Worm (Caenorhabditis elegans) whole organism, young adult: ENCODE results near the gene K05F6.8.

ENCODE experiments used
- C06A6.2 ChIP-seq: fragments of 200-800 bp; sonication (Bioruptor generic); conservative IDR thresholded peaks from 2 replicates; pipeline ENCODE4 v1.3.6; 2022; ENCODE audit warnings: missing genetic modification characterization, missing compliant biosample characterization
- F10E7.11 ChIP-seq: sonication (generic microtip); optimal IDR thresholded peaks from 2 replicates; lab custom pipeline; 2017; ENCODE audit warnings: mild to moderate bottlenecking, missing genetic modification characterization, moderate library complexity, missing compliant biosample characterization
- F39B2.1 ChIP-seq: fragments of 200-800 bp; sonication (Bioruptor generic); IDR thresholded peaks from 2 replicates; pipeline ENCODE4 v1.3.6; 2022; ENCODE audit warnings: missing genetic modification reagents, missing genetic modification characterization, missing compliant biosample characterization
- F49E8.2 ChIP-seq: sonication (generic microtip); optimal IDR thresholded peaks from 3 replicates; lab custom pipeline; 2017; ENCODE audit warnings: missing genetic modification characterization, mild to moderate bottlenecking, missing compliant biosample characterization, antibody characterized with exemption, moderate library complexity; ENCODE audit not compliant: insufficient read depth
- Y53F4B.3 ChIP-seq: fragments of 200-800 bp; sonication (Bioruptor generic); IDR thresholded peaks from 2 replicates; pipeline ENCODE4 v1.3.6; 2022; ENCODE audit warnings: missing genetic modification reagents, missing genetic modification characterization, missing compliant biosample characterization
- Y56A3A.18 ChIP-seq: fragments of 200-800 bp; sonication (Bioruptor generic); IDR thresholded peaks from 2 replicates; pipeline ENCODE4 v1.3.6; 2022; ENCODE audit warnings: missing genetic modification reagents, missing genetic modification characterization, missing compliant biosample characterization
- aptf-2 ChIP-seq: fragments of 200-800 bp; sonication (Bioruptor generic); conservative IDR thresholded peaks from 2 replicates; pipeline ENCODE4 v1.3.6; 2022; ENCODE audit warnings: missing genetic modification reagents, missing genetic modification characterization, missing compliant biosample characterization
- aptf-3 ChIP-seq: fragments of 200-800 bp; sonication (Bioruptor generic); IDR thresholded peaks from 2 replicates; pipeline ENCODE4 v1.3.6; 2022; ENCODE audit warnings: missing genetic modification characterization, missing compliant biosample characterization
- attf-5 ChIP-seq: fragments of 200-800 bp; sonication (Bioruptor generic); optimal IDR thresholded peaks from 2 replicates; lab custom pipeline; 2018; ENCODE audit warnings: mild to moderate bottlenecking, missing genetic modification characterization, missing compliant biosample characterization
- bed-1 ChIP-seq: fragments of 200-800 bp; sonication (Bioruptor generic); IDR thresholded peaks from 2 replicates; pipeline ENCODE4 v1.3.6; 2022; ENCODE audit warnings: missing genetic modification reagents, missing genetic modification characterization, missing compliant biosample characterization
- cebp-1 ChIP-seq, 2 experiments: fragments of 200-800 bp in 1 of 2; sonication (Bioruptor generic) in 1 of 2; sonication (generic microtip) in 1 of 2; IDR thresholded peaks in 1 of 2; optimal IDR thresholded peaks in 1 of 2; 2 replicates each; pipeline versions ENCODE4 v1.3.6 to Lab custom; 2017 to 2022; ENCODE audit warnings: missing compliant biosample characterization in 2 of 2, missing genetic modification characterization in 2 of 2, mild to moderate bottlenecking in 1 of 2, missing genetic modification reagents in 1 of 2, moderate library complexity in 1 of 2
- cebp-2 ChIP-seq: fragments of 200-800 bp; sonication (Bioruptor generic); IDR thresholded peaks from 2 replicates; pipeline ENCODE4 v1.3.6; 2022; ENCODE audit warnings: missing genetic modification characterization, missing compliant biosample characterization
- ceh-79 ChIP-seq: sonication (generic microtip); optimal IDR thresholded peaks from 2 replicates; lab custom pipeline; 2017; ENCODE audit warnings: mild to moderate bottlenecking, missing genetic modification characterization, missing compliant biosample characterization
- dpff-1 ChIP-seq: sonication (generic microtip); optimal IDR thresholded peaks from 2 replicates; lab custom pipeline; 2017; ENCODE audit warnings: mild to moderate bottlenecking, missing genetic modification characterization, missing compliant biosample characterization
- egl-18 ChIP-seq: fragments of 200-800 bp; sonication (Bioruptor generic); IDR thresholded peaks from 2 replicates; pipeline ENCODE4 v1.3.6; 2022; ENCODE audit warnings: missing genetic modification reagents, missing genetic modification characterization, missing compliant biosample characterization
- egl-44 ChIP-seq: fragments of 200-800 bp; sonication (Bioruptor generic); IDR thresholded peaks from 2 replicates; pipeline ENCODE4 v1.3.6; 2022; ENCODE audit warnings: missing genetic modification reagents, missing genetic modification characterization, missing compliant biosample characterization
- ekl-4 ChIP-seq: fragments of 200-800 bp; sonication (Bioruptor generic); IDR thresholded peaks from 2 replicates; pipeline ENCODE4 v1.3.6; 2022; ENCODE audit warnings: missing genetic modification reagents, missing genetic modification characterization, missing compliant biosample characterization
- hrde-1 ChIP-seq: sonication (generic microtip); optimal IDR thresholded peaks from 2 replicates; lab custom pipeline; 2016; ENCODE audit warnings: missing genetic modification characterization, mild to moderate bottlenecking, missing compliant biosample characterization, moderate library complexity, missing genotype, missing genetic modification reagents, borderline replicate concordance
- lag-1 ChIP-seq: fragments of 200-800 bp; sonication (Bioruptor generic); IDR thresholded peaks from 2 replicates; pipeline ENCODE4 v1.3.6; 2022; ENCODE audit warnings: missing genetic modification reagents, missing genetic modification characterization, missing compliant biosample characterization
- lsl-1 ChIP-seq: fragments of 200-800 bp; sonication (Bioruptor generic); optimal IDR thresholded peaks from 2 replicates; lab custom pipeline; 2018; ENCODE audit warnings: mild to moderate bottlenecking, missing genetic modification characterization, moderate library complexity, missing compliant biosample characterization
- madf-3 ChIP-seq: fragments of 200-800 bp; sonication (Bioruptor generic); IDR thresholded peaks from 2 replicates; pipeline ENCODE4 v1.3.6; 2022; ENCODE audit warnings: missing genetic modification reagents, missing genetic modification characterization, missing compliant biosample characterization
- mes-4 ChIP-seq: sonication (generic microtip); optimal IDR thresholded peaks from 2 replicates; lab custom pipeline; 2016; ENCODE audit warnings: missing genotype, missing genetic modification characterization, missing compliant biosample characterization
- nfya-1 ChIP-seq: sonication (generic microtip); optimal IDR thresholded peaks from 2 replicates; lab custom pipeline; 2017; ENCODE audit warnings: antibody characterized with exemption, missing compliant biosample characterization, missing genetic modification characterization, borderline replicate concordance; ENCODE audit not compliant: insufficient read depth
- nhr-80 ChIP-seq: sonication (generic microtip); optimal IDR thresholded peaks from 2 replicates; lab custom pipeline; 2016; ENCODE audit warnings: missing genetic modification characterization, missing compliant biosample characterization
- rcor-1 ChIP-seq: fragments of 200-800 bp; sonication (Bioruptor generic); IDR thresholded peaks from 2 replicates; pipeline ENCODE4 v1.3.6; 2022; ENCODE audit warnings: missing genetic modification reagents, missing genetic modification characterization, missing compliant biosample characterization
- repo-1 ChIP-seq: sonication (generic microtip); optimal IDR thresholded peaks from 2 replicates; lab custom pipeline; 2017; ENCODE audit warnings: mild to moderate bottlenecking, missing genetic modification characterization, missing compliant biosample characterization
- tbx-9 ChIP-seq: sonication (generic microtip); optimal IDR thresholded peaks from 2 replicates; lab custom pipeline; 2016; ENCODE audit warnings: borderline replicate concordance, missing genetic modification characterization, inconsistent platforms, missing compliant biosample characterization
- zim-3 ChIP-seq: sonication (generic microtip); optimal IDR thresholded peaks from 2 replicates; lab custom pipeline; 2017; ENCODE audit warnings: mild to moderate bottlenecking, missing genetic modification characterization, moderate library complexity, missing compliant biosample characterization
- ztf-28 ChIP-seq: fragments of 200-800 bp; sonication (Bioruptor generic); IDR thresholded peaks from 2 replicates; pipeline ENCODE4 v1.3.6; 2022; ENCODE audit warnings: missing genetic modification reagents, missing genetic modification characterization, missing compliant biosample characterization

K05F6.8 gene

ce11 chrII:1567646-1568045, at the start of gene K05F6.8:
Gene K05F6.8 (minus strand): TSS chrII:1567746.
- TF ChIP-seq mes-4 (tag; lab: Kevin White, UChicago) (no peak), repo-1 (tag; lab: Kevin White, UChicago) (no peak), egl-44 (GFP tag; lab: Robert Waterston, UW) (no peak), dpff-1 (tag; lab: Kevin White, UChicago) (no peak), bed-1 (GFP tag; lab: Robert Waterston, UW) (no peak), C06A6.2 (GFP tag; lab: Robert Waterston, UW) (no peak), aptf-2 (GFP tag; lab: Robert Waterston, UW) (no peak), lsl-1 (GFP tag; lab: Kevin White, UChicago) (no peak), zim-3 (tag; lab: Kevin White, UChicago) (no peak), tbx-9 (tag; lab: Kevin White, UChicago) (no peak), F10E7.11 (tag; lab: Kevin White, UChicago) (no peak), ceh-79 (tag; lab: Kevin White, UChicago) (no peak)

- TF ChIP-seq repo-1 (tag; lab: Kevin White, UChicago) (no peak), ceh-79 (tag; lab: Kevin White, UChicago) (no peak), ekl-4 (GFP tag; lab: Robert Waterston, UW) (no peak), F39B2.1 (GFP tag; lab: Robert Waterston, UW) (no peak), bed-1 (GFP tag; lab: Robert Waterston, UW) (no peak), F49E8.2 (tag; lab: Kevin White, UChicago) (no peak), egl-18 (GFP tag; lab: Robert Waterston, UW) (no peak), cebp-2 (GFP tag; lab: Robert Waterston, UW) (no peak), nfya-1 (tag; lab: Kevin White, UChicago) (no peak), attf-5 (GFP tag; lab: Kevin White, UChicago) (no peak)
These were observed 48.8 kb upstream of the K05F6.8 start, which contains the start of gene fbxa-165 for ce11 chrII:1616382-1616781. Gene fbxa-165 (minus strand): TSS chrII:1616482.

- no peak for TF ChIP-seq aptf-3 (GFP tag; lab: Robert Waterston, UW)
- TF ChIP-seq ztf-28 (GFP tag; lab: Robert Waterston, UW), result no peak
- no peak for TF ChIP-seq Y56A3A.18
- TF ChIP-seq lag-1, result no peak
These were observed 46.4 kb upstream of the K05F6.8 start, which contains the start of gene fbxa-164 for ce11 chrII:1613972-1614371. Gene fbxa-164 (minus strand): TSS chrII:1614072.

ce11 chrII:1610630-1611029, 43.1 kb upstream of the K05F6.8 start, which contains the start of gene fbxa-163:
Gene fbxa-163 (minus strand): TSS chrII:1610730.
- TF ChIP-seq hrde-1 (tag; lab: Kevin White, UChicago) (no peak), Y53F4B.3 (GFP tag; lab: Robert Waterston, UW) (no peak), madf-3 (no peak)
- TF ChIP-seq, all 124 proteins: peak for 0

DNA sequence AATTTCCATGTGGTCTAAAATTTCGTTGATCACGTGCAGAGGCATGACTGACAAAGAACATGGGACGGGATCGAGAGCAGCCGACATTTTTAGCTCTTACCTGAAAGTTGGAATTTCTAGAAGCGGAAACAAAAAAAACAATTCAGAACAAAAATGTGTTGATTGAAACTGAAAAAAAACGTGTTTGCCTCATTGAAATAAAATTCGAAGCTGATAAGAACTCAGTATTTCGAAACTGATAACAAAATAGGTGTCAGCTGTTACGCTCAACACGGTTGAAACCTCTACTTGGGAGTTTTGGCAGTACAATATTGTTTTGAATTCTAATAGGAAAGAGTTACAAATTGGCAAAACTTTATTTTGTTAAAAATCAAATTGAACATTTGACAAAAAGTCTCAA, 41.4 kb upstream of the K05F6.8 start:
- TF ChIP-seq rcor-1 (GFP tag; lab: Robert Waterston, UW) (no peak), cebp-1 (GFP tag; IDR thresholded peaks at IDR 0.05; lab: Robert Waterston, UW) (no peak), cebp-1 (tag; optimal IDR thresholded peaks at IDR 0.05; lab: Kevin White, UChicago) (peak; percentile 83), nhr-80 (tag; lab: Kevin White, UChicago) (peak; percentile 47)
- TF ChIP-seq, all 124 proteins: peak for 2
